Fruit fly (Drosophila melanogaster) whole organism: ENCODE data around the gene p23.

Source experiments
- CG8478 ChIP-seq: fragments of >200 bp; optimal IDR thresholded peaks from 2 replicates; lab custom pipeline; 2018; ENCODE audit warnings: inconsistent platforms
- Dll ChIP-seq: fragments of >200 bp; optimal IDR thresholded peaks from 2 replicates; lab custom pipeline; 2017

DNA sequence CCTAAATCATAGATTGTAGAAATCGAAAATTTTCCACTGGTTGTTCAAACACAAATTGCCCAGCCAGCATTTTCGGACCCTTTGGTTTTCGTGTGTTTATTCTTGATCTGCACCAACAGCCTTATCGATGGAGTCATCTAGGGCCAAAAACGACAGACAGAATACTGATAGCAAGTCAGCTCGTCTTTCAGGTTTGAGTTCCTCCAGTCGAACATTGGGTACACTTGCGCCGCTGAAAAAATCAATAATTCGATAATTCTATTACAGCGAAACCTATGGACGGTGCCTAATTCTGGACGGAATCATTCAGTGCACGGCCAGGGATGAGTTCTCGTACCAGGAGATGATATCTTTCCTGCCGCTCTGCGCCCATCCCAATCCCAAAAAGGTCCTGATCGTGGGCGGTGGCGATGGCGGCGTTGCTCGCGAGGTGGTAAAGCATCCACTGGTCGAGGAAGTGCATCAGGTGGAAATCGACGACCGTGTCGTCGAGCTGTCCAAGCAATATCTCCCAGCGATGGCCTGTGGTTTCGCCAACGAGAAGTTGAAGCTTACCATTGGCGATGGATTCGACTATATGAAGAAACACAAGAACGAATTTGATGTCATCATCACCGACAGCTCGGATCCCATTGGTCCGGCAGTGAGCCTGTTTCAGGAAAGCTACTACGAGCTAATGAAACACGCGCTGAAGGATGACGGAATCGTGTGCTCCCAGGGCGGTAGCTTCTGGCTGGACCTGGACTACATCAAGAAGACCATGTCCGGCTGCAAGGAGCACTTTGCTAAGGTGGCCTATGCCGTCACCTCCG, 45.4 kb upstream of the p23 start:
- TF ChIP-seq CG8478 (lab: Kevin White, UChicago) (no peak), Dll (lab: Kevin White, UChicago) (no peak)
